Worm (Caenorhabditis elegans): ENCODE results near the gene nfx-1.
A peak's percentile ranks its signal among the peaks of the same experiment; 100 is the strongest.

Gene nfx-1

ce11 chrIII:6402810-6403209 is 27.6 kb downstream of the nfx-1 start:
- TF ChIP-seq ttx-3 (tag; optimal IDR thresholded peaks at IDR 0.05) (no peak), dve-1 (tag; optimal IDR thresholded peaks at IDR 0.05) (no peak), ceh-24 (tag; optimal IDR thresholded peaks at IDR 0.05) (no peak), hlh-30 (tag; optimal IDR thresholded peaks at IDR 0.05; ENCODE audit: insufficient read depth) (no peak), ceh-34 (tag; optimal IDR thresholded peaks at IDR 0.05) (no peak), sox-4 (tag; optimal IDR thresholded peaks at IDR 0.05) (no peak), rnt-1 (tag; optimal IDR thresholded peaks at IDR 0.05) (no peak), nfya-1 (tag; optimal IDR thresholded peaks at IDR 0.05) (no peak), unc-86 (tag; optimal IDR thresholded peaks at IDR 0.05) (no peak), ahr-1 (tag; optimal IDR thresholded peaks at IDR 0.05) (no peak), sdc-2 (tag; optimal IDR thresholded peaks at IDR 0.05) (no peak), ceh-18 (tag; optimal IDR thresholded peaks at IDR 0.05) (no peak), ama-1 (optimal IDR thresholded peaks at IDR 0.05) (no peak), gmeb-2 (tag; optimal IDR thresholded peaks at IDR 0.05) (no peak), hlh-15 (tag; optimal IDR thresholded peaks at IDR 0.05) (no peak), K02D7.2 (tag; optimal IDR thresholded peaks at IDR 0.05) (no peak)

- TF ChIP-seq hlh-30 (tag; optimal IDR thresholded peaks at IDR 0.05; ENCODE audit: insufficient read depth) = no peak
- no peak for TF ChIP-seq F13H6.1 (tag; optimal IDR thresholded peaks at IDR 0.05)
- peak; percentile 92 for TF ChIP-seq unc-55 (GFP tag; optimal IDR thresholded peaks at IDR 0.05)
- TF ChIP-seq tbx-2 (tag; optimal IDR thresholded peaks at IDR 0.05) = no peak
- peak; percentile 60 for TF ChIP-seq ceh-34 (tag; optimal IDR thresholded peaks at IDR 0.05)
- TF ChIP-seq nhr-11 (tag; optimal IDR thresholded peaks at IDR 0.05) = no peak
- TF ChIP-seq nfya-1 (tag; optimal IDR thresholded peaks at IDR 0.05) = peak; percentile 18
- peak; percentile 73 for TF ChIP-seq ceh-18 (tag; optimal IDR thresholded peaks at IDR 0.05)
- no peak for TF ChIP-seq ceh-9 (tag; optimal IDR thresholded peaks at IDR 0.05)
Measured at ce11 chrIII:6405121-6405520, 29.9 kb downstream of the nfx-1 start.

DNA sequence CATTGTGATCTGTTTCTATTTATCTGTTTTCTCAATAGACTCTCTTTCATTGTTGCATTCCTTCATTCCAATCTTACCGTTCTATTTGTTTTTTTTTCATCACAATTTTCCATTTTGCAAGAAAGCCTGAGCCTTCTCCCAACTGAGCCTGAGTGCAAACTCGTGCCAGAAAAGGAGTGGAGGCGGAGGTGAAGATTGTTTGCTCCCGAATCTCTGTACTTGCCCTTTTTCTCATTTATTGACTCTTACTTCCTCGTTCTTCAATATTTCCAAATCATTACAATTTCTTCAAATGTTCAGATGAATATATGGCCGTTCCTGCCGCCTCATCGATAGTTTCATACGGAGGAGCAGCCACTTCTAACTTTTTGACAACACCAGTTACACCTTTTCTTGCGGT is 31.6 kb downstream of the nfx-1 start, which contains the start of gene let-756:
Gene let-756, plus strand, starts transcription at position 301 of the 400 bp plus-strand sequence.
- TF ChIP-seq tbx-7 (tag; optimal IDR thresholded peaks at IDR 0.05) (no peak), hlh-15 (tag; optimal IDR thresholded peaks at IDR 0.05) (no peak), ref-2 (tag; optimal IDR thresholded peaks at IDR 0.05) (no peak), pha-4 (tag; optimal IDR thresholded peaks at IDR 0.05) (no peak), odd-2 (tag; optimal IDR thresholded peaks at IDR 0.05) (no peak), ceh-9 (tag; optimal IDR thresholded peaks at IDR 0.05) (no peak), sox-4 (tag; optimal IDR thresholded peaks at IDR 0.05) (no peak), ets-4 (tag; optimal IDR thresholded peaks at IDR 0.05) (no peak), pax-1 (tag; optimal IDR thresholded peaks at IDR 0.05) (no peak)

DNA sequence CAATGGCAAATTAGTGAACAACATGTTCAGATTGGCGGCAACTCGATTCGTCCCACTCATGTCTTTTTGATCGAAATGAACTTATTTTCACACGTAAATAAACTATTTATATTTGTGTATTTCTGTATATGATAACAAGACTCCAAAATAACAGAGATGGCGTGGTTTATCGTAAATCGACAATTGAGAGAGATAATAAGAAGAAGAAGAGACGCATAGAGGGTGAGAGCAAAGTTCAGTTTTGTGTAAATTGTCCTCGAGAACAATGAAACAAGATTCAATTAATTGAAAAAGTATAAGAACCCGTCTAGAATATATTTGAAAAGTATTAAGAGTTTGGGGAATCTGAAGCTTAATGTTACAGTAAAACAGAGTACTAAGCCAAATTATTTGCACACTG is 36.3 kb downstream of the nfx-1 start:
- TF ChIP-seq ceh-18 (tag; optimal IDR thresholded peaks at IDR 0.05) = no peak
- no peak for TF ChIP-seq gmeb-2 (tag; optimal IDR thresholded peaks at IDR 0.05)
- TF ChIP-seq sdc-2 (tag; optimal IDR thresholded peaks at IDR 0.05) = no peak
- TF ChIP-seq npax-4 (tag; optimal IDR thresholded peaks at IDR 0.05) = no peak
- TF ChIP-seq unc-86 (tag; optimal IDR thresholded peaks at IDR 0.05) = no peak
- TF ChIP-seq ceh-30 (tag; optimal IDR thresholded peaks at IDR 0.05) = no peak
- no peak for TF ChIP-seq fkh-6 (tag; optimal IDR thresholded peaks at IDR 0.05)
- TF ChIP-seq tbx-7 (tag; optimal IDR thresholded peaks at IDR 0.05) = no peak
- TF ChIP-seq fax-1 (tag; optimal IDR thresholded peaks at IDR 0.05) = no peak
- TF ChIP-seq ahr-1 (tag; optimal IDR thresholded peaks at IDR 0.05) = no peak
- no peak for TF ChIP-seq ref-2 (tag; optimal IDR thresholded peaks at IDR 0.05)

ce11 chrIII:6411914-6412313 is 36.7 kb downstream of the nfx-1 start, which contains the start of gene C05D11.5:
Gene C05D11.5 (minus strand): TSS chrIII:6412014.
- TF ChIP-seq pat-9 (tag; optimal IDR thresholded peaks at IDR 0.05) (no peak), ceh-9 (tag; optimal IDR thresholded peaks at IDR 0.05) (no peak), sdc-2 (tag; optimal IDR thresholded peaks at IDR 0.05) (no peak)

Measured in whole organism, late embryonic.